Worm (Caenorhabditis elegans) whole organism, L1 larva: ENCODE measurements around the gene C33B4.4.
A peak's percentile ranks its signal among the peaks of the same experiment; 100 is the strongest.

ENCODE experiments used
- C04F5.9 ChIP-seq: sonication (generic microtip); optimal IDR thresholded peaks from 2 replicates; lab custom pipeline; 2016; ENCODE audit warnings: missing genetic modification characterization, missing compliant biosample characterization
- C16A3.4 ChIP-seq: fragments of 150-350 bp; optimal IDR thresholded peaks from 2 replicates; lab custom pipeline; 2014; ENCODE audit warnings: missing biosample characterization, missing genetic modification characterization
- Y116A8C.19 ChIP-seq: sonication (generic microtip); optimal IDR thresholded peaks from 2 replicates; lab custom pipeline; 2016; ENCODE audit warnings: missing compliant biosample characterization, missing genetic modification characterization, borderline replicate concordance
- aha-1 ChIP-seq: fragments of 150-350 bp; optimal IDR thresholded peaks from 2 replicates; lab custom pipeline; 2014; ENCODE audit warnings: missing biosample characterization, missing genetic modification characterization
- alr-1 ChIP-seq: fragments of 200-800 bp; sonication (Bioruptor generic); optimal IDR thresholded peaks from 2 replicates; lab custom pipeline; 2018; ENCODE audit warnings: borderline replicate concordance, mild to moderate bottlenecking, missing genetic modification characterization, missing compliant biosample characterization
- aly-2 ChIP-seq: fragments of 150-350 bp; optimal IDR thresholded peaks from 2 replicates; lab custom pipeline; 2014; ENCODE audit warnings: missing biosample characterization, missing genetic modification characterization
- ama-1 ChIP-seq: fragments of 150-350 bp; optimal IDR thresholded peaks from 2 replicates; lab custom pipeline; 2014
- blmp-1 ChIP-seq: fragments of 150-350 bp; optimal IDR thresholded peaks from 2 replicates; lab custom pipeline; 2014; ENCODE audit warnings: missing biosample characterization, missing genetic modification characterization
- ceh-82 ChIP-seq, 3 experiments: fragments of 150-350 bp in 1 of 3; sonication (generic microtip) in 2 of 3; optimal IDR thresholded peaks; 2 replicates each; lab custom pipeline; 2014 to 2017; ENCODE audit warnings: missing biosample characterization in 3 of 3, missing genetic modification characterization in 3 of 3
- ces-1 ChIP-seq: fragments of 150-350 bp; optimal IDR thresholded peaks from 2 replicates; lab custom pipeline; 2014; ENCODE audit warnings: missing biosample characterization, missing genetic modification reagents, missing genetic modification characterization
- dpl-1 ChIP-seq, 3 experiments: fragments of 150-350 bp in 2 of 3; sonication (generic microtip) in 1 of 3; optimal IDR thresholded peaks; 2 replicates each; lab custom pipeline; 2014 to 2017; ENCODE audit warnings: missing biosample characterization in 3 of 3, missing genetic modification characterization in 3 of 3, missing genetic modification reagents in 3 of 3
- dsc-1 ChIP-seq: sonication (generic microtip); optimal IDR thresholded peaks from 2 replicates; lab custom pipeline; 2016; ENCODE audit warnings: mild to moderate bottlenecking, missing genetic modification characterization, missing compliant biosample characterization
- efl-1 ChIP-seq, 4 experiments: fragments of 150-350 bp; optimal IDR thresholded peaks in 3 of 4; peaks in 1 of 4; 1 replicate in 1 of 4; 2 replicates in 3 of 4; lab custom pipeline; 2014; ENCODE audit warnings: missing biosample characterization in 2 of 4, missing genetic modification characterization in 2 of 4, missing genetic modification reagents in 2 of 4
- elt-3 ChIP-seq, 6 experiments: fragments of 150-350 bp in 1 of 6; sonication (generic microtip); optimal IDR thresholded peaks; 2 replicates each; lab custom pipeline; 2017 to 2018; ENCODE audit warnings: missing biosample characterization in 6 of 6, missing genetic modification characterization in 6 of 6, inconsistent platforms in 1 of 6
- fkh-8 ChIP-seq: sonication (generic microtip); optimal IDR thresholded peaks from 2 replicates; lab custom pipeline; 2016; ENCODE audit warnings: mild to moderate bottlenecking, missing genetic modification characterization, missing compliant biosample characterization
- hpl-2 ChIP-seq: fragments of 150-350 bp; optimal IDR thresholded peaks from 2 replicates; lab custom pipeline; 2014; ENCODE audit warnings: missing biosample characterization, missing genetic modification reagents, missing genetic modification characterization
- isw-1 ChIP-seq: fragments of 200-800 bp; sonication (Bioruptor generic); IDR thresholded peaks from 2 replicates; pipeline ENCODE4 v1.3.6; 2022; ENCODE audit warnings: missing genetic modification characterization, missing compliant biosample characterization
- lin-14 ChIP-seq: fragments of 200-800 bp; sonication (Bioruptor generic); optimal IDR thresholded peaks from 2 replicates; lab custom pipeline; 2018; ENCODE audit warnings: mild to moderate bottlenecking, missing genetic modification characterization, moderate library complexity, missing compliant biosample characterization
- lin-15B ChIP-seq: fragments of 150-350 bp; sonication (generic microtip); optimal IDR thresholded peaks from 3 replicates; lab custom pipeline; 2014; ENCODE audit warnings: missing biosample characterization, missing genetic modification characterization
- lsy-2 ChIP-seq, 2 experiments: fragments of 150-350 bp; optimal IDR thresholded peaks; 2 replicates each; lab custom pipeline; 2014; ENCODE audit warnings: missing biosample characterization in 2 of 2, missing genetic modification characterization in 2 of 2
- mab-9 ChIP-seq: fragments of 200-800 bp; sonication (Bioruptor generic); IDR thresholded peaks from 2 replicates; pipeline ENCODE4 v1.3.6; 2022; ENCODE audit warnings: missing genetic modification reagents, missing genetic modification characterization, missing compliant biosample characterization
- mdl-1 ChIP-seq, 2 experiments: fragments of 150-350 bp; optimal IDR thresholded peaks; 2 replicates each; lab custom pipeline; 2014 to 2017; ENCODE audit warnings: missing biosample characterization in 2 of 2, missing genetic modification characterization in 2 of 2, inconsistent platforms in 1 of 2
- nhr-11 ChIP-seq: fragments of 150-350 bp; optimal IDR thresholded peaks from 2 replicates; lab custom pipeline; 2014; ENCODE audit warnings: missing biosample characterization, missing genetic modification characterization
- nhr-12 ChIP-seq: sonication (generic microtip); optimal IDR thresholded peaks from 2 replicates; lab custom pipeline; 2017; ENCODE audit warnings: missing biosample characterization, missing genetic modification characterization
- nhr-237 ChIP-seq: fragments of 150-350 bp; optimal IDR thresholded peaks from 2 replicates; lab custom pipeline; 2014; ENCODE audit warnings: missing biosample characterization, missing genetic modification characterization
- nhr-47 ChIP-seq: sonication (generic microtip); optimal IDR thresholded peaks from 2 replicates; lab custom pipeline; 2016; ENCODE audit warnings: mild to moderate bottlenecking, missing genetic modification characterization, moderate library complexity, missing compliant biosample characterization
- nhr-71 ChIP-seq: sonication (generic microtip); optimal IDR thresholded peaks from 2 replicates; lab custom pipeline; 2016; ENCODE audit warnings: mild to moderate bottlenecking, missing genetic modification characterization, moderate library complexity, missing compliant biosample characterization
- nhr-77 ChIP-seq: fragments of 150-350 bp; optimal IDR thresholded peaks from 2 replicates; lab custom pipeline; 2014; ENCODE audit warnings: missing biosample characterization, missing genetic modification characterization
- nhr-85 ChIP-seq: sonication (generic microtip); peaks from one replicate; lab custom pipeline; 2016; ENCODE audit warnings: missing genetic modification characterization, inconsistent platforms, missing compliant biosample characterization
- snu-23 ChIP-seq: sonication (generic microtip); optimal IDR thresholded peaks from 2 replicates; lab custom pipeline; 2016; ENCODE audit warnings: missing genetic modification characterization, missing compliant biosample characterization
- sptf-1 ChIP-seq: fragments of 150-350 bp; optimal IDR thresholded peaks from 2 replicates; lab custom pipeline; 2014; ENCODE audit warnings: missing biosample characterization, missing genetic modification characterization
- sup-37 ChIP-seq: fragments of 200-800 bp; sonication (Bioruptor generic); optimal IDR thresholded peaks from 2 replicates; lab custom pipeline; 2018; ENCODE audit warnings: mild to moderate bottlenecking, missing genetic modification characterization, missing compliant biosample characterization
- tbx-2 ChIP-seq: sonication (generic microtip); optimal IDR thresholded peaks from 2 replicates; lab custom pipeline; 2016; ENCODE audit warnings: missing genetic modification characterization, missing compliant biosample characterization
- tlp-1 ChIP-seq: fragments of 150-350 bp; optimal IDR thresholded peaks from 2 replicates; lab custom pipeline; 2014; ENCODE audit warnings: missing biosample characterization, missing genetic modification characterization
- unc-130 ChIP-seq: fragments of 150-350 bp; optimal IDR thresholded peaks from 2 replicates; lab custom pipeline; 2017; ENCODE audit warnings: missing biosample characterization, missing genetic modification characterization, inconsistent platforms
- unc-30 ChIP-seq: sonication (generic microtip); optimal IDR thresholded peaks from 2 replicates; lab custom pipeline; 2017; ENCODE audit warnings: missing biosample characterization, missing genetic modification characterization
- unc-62 ChIP-seq: fragments of 150-350 bp; optimal IDR thresholded peaks from 2 replicates; lab custom pipeline; 2014; ENCODE audit warnings: missing biosample characterization, missing genetic modification reagents, missing genetic modification characterization
- unc-86 ChIP-seq: sonication (generic microtip); optimal IDR thresholded peaks from 2 replicates; lab custom pipeline; 2016; ENCODE audit warnings: missing genetic modification characterization, missing compliant biosample characterization
- vab-15 ChIP-seq: sonication (generic microtip); optimal IDR thresholded peaks from 2 replicates; lab custom pipeline; 2017; ENCODE audit warnings: missing genotype, mild to moderate bottlenecking, missing genetic modification characterization, missing compliant biosample characterization
- ztf-11 ChIP-seq, 2 experiments: sonication (generic microtip); optimal IDR thresholded peaks; 2 replicates each; lab custom pipeline; 2016 to 2017; ENCODE audit warnings: missing genetic modification characterization in 2 of 2, missing biosample characterization in 1 of 2, missing compliant biosample characterization in 1 of 2

Gene C33B4.4

ce11 chrII:11392390-11392789, 9.1 kb upstream of the C33B4.4 start:
- no peak for TF ChIP-seq Y116A8C.19 (tag; lab: Kevin White, UChicago)
- no peak for TF ChIP-seq aha-1
- no peak for TF ChIP-seq nhr-71 (tag; lab: Kevin White, UChicago)
- peak; percentile 64 for TF ChIP-seq dsc-1 (tag; lab: Kevin White, UChicago)
- no peak for TF ChIP-seq C16A3.4
- TF ChIP-seq aly-2 (tag; lab: Kevin White, UChicago) = no peak
- peak; percentile 69 for TF ChIP-seq nhr-85 (tag; lab: Kevin White, UChicago)

- TF ChIP-seq blmp-1 (tag; lab: Kevin White, UChicago) = peak; percentile 17
- TF ChIP-seq nhr-237 (tag; lab: Kevin White, UChicago) = no peak
- TF ChIP-seq efl-1 (optimal IDR thresholded peaks at IDR 0.05; lab: Kevin White, UChicago) = no peak
- peak in 1 of 2 experiments; percentile 38 for TF ChIP-seq efl-1 (GFP tag; optimal IDR thresholded peaks at IDR 0.05 in 1 of 2; lab: Kevin White, UChicago)
- peak; percentile 24 for TF ChIP-seq lin-14
- no peak for TF ChIP-seq unc-30 (tag; lab: Kevin White, UChicago)
- no peak for TF ChIP-seq unc-86 (tag; lab: Kevin White, UChicago)
Observed at ce11 chrII:11390865-11391264, 7.6 kb upstream of the C33B4.4 start, which contains the start of gene shn-1. shn-1 (minus strand) TSS chrII:11390965.

ce11 chrII:11386950-11387349, 3.7 kb upstream of the C33B4.4 start:
- TF ChIP-seq vab-15 (no peak), efl-1 (optimal IDR thresholded peaks at IDR 0.05; lab: Kevin White, UChicago) (no peak), efl-1 (GFP tag; optimal IDR thresholded peaks at IDR 0.05 in 1 of 2; lab: Kevin White, UChicago) (peak in 1 of 2 experiments; percentile 48), tlp-1 (tag; lab: Kevin White, UChicago) (no peak), C04F5.9 (tag; lab: Kevin White, UChicago) (no peak), sptf-1 (no peak), ceh-82 (tag; optimal IDR thresholded peaks at IDR 0.05; lab: Kevin White, UChicago) (no peak)

- TF ChIP-seq lsy-2 (tag; optimal IDR thresholded peaks at IDR 0.05; lab: Kevin White, UChicago) (no peak), aly-2 (tag; lab: Kevin White, UChicago) (no peak)
Observed at ce11 chrII:11384099-11384498, 857 bp upstream of the C33B4.4 start.

ce11 chrII:11377700-11378099, 5.5 kb downstream of the C33B4.4 start:
- TF ChIP-seq dsc-1 (tag; lab: Kevin White, UChicago) = peak; percentile 56
- peak; percentile 10 for TF ChIP-seq nhr-47 (tag; lab: Kevin White, UChicago)
- peak; percentile 53 for TF ChIP-seq fkh-8 (tag; lab: Kevin White, UChicago)
- no peak for TF ChIP-seq nhr-77 (tag; lab: Kevin White, UChicago)

- no peak for TF ChIP-seq mdl-1 (tag; optimal IDR thresholded peaks at IDR 0.05; lab: Kevin White, UChicago)
- TF ChIP-seq aha-1 = no peak
- no peak for TF ChIP-seq ztf-11 (tag; optimal IDR thresholded peaks at IDR 0.05; lab: Kevin White, UChicago)
- no peak for TF ChIP-seq nhr-11 (tag; lab: Kevin White, UChicago)
- no peak for TF ChIP-seq dsc-1 (tag; lab: Kevin White, UChicago)
- no peak for TF ChIP-seq unc-130 (tag; lab: Kevin White, UChicago)
- TF ChIP-seq C16A3.4 = no peak
- no peak for TF ChIP-seq isw-1
- peak; percentile 36 for TF ChIP-seq sup-37 (GFP tag; lab: Kevin White, UChicago)
- TF ChIP-seq tlp-1 (tag; lab: Kevin White, UChicago) = no peak
- TF ChIP-seq dpl-1 (GFP tag; optimal IDR thresholded peaks at IDR 0.05; lab: Kevin White, UChicago) = peak in 2 of 3 experiments; percentile 17 to 35
- TF ChIP-seq mab-9 (GFP tag; lab: Robert Waterston, UW) = no peak
- TF ChIP-seq alr-1 (tag; lab: Kevin White, UChicago) = no peak
- TF ChIP-seq ces-1 (GFP tag; lab: Kevin White, UChicago) = no peak
- TF ChIP-seq elt-3 (tag; optimal IDR thresholded peaks at IDR 0.05; lab: Kevin White, UChicago) = peak in 1 of 6 experiments; percentile 31
- no peak for TF ChIP-seq hpl-2 (GFP tag; lab: Kevin White, UChicago)
- TF ChIP-seq nhr-71 (tag; lab: Kevin White, UChicago) = peak; percentile 69
- TF ChIP-seq tbx-2 (tag; lab: Kevin White, UChicago) = no peak
- TF ChIP-seq lin-15B (tag; lab: Kevin White, UChicago) = peak; percentile 13
- no peak for TF ChIP-seq nhr-12 (tag; lab: Kevin White, UChicago)
- TF ChIP-seq fkh-8 (tag; lab: Kevin White, UChicago) = no peak
- peak; percentile 32 for TF ChIP-seq snu-23
- TF ChIP-seq ama-1 (lab: Kevin White, UChicago) = peak; percentile 82
- no peak for TF ChIP-seq ceh-82 (tag; optimal IDR thresholded peaks at IDR 0.05; lab: Kevin White, UChicago)
- TF ChIP-seq unc-62 (GFP tag; lab: Kevin White, UChicago) = no peak
- TF ChIP-seq Y116A8C.19 (tag; lab: Kevin White, UChicago) = no peak
- no peak for TF ChIP-seq nhr-237 (tag; lab: Kevin White, UChicago)
- TF ChIP-seq C04F5.9 (tag; lab: Kevin White, UChicago) = no peak
Observed at ce11 chrII:11376598-11377108, 6.6 kb downstream of the C33B4.4 start.
